Worm (Caenorhabditis elegans) whole organism, L4/young adult: ENCODE results near the gene ZC412.10.

Experiments used
- W03F9.2 ChIP-seq: fragments of 150-350 bp; optimal IDR thresholded peaks from 2 replicates; lab custom pipeline; 2014; ENCODE audit warnings: missing biosample characterization, missing genetic modification characterization
- dao-5 ChIP-seq: sonication (generic microtip); optimal IDR thresholded peaks from 2 replicates; lab custom pipeline; 2016; ENCODE audit warnings: missing genotype, missing genetic modification characterization, moderate library complexity, missing compliant biosample characterization

DNA sequence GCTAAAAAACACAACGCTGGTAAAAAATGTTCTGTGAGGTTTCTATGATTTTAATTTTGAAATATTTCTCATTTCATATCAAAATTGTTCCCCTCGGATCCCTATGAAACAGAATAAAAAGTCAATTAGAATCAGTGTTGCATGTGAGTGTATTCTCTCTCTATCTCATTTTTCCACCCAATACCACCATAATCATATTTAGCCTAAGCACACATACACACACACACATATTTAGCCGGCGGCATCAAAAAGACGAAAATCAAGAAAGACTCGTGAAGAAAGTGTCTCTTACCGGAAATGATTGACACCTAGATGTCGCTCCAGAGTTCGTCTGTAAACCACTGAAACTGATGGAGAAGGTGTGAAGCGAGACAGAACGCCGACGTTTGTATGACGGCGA is 22.4 kb downstream of the ZC412.10 start:
- TF ChIP-seq W03F9.2, result no peak
- no peak for TF ChIP-seq dao-5
